Worm (Caenorhabditis elegans): Measurements from ENCODE around the gene ugt-66.
A peak's percentile ranks its signal among the peaks of the same experiment; 100 is the strongest.

The ugt-66 gene

ce11 chrIII:6208984-6209383 is 14.6 kb upstream of the ugt-66 start, which contains the start of gene C23G10.1:
TSS of gene C23G10.1 (plus strand) at chrIII:6209284.
- TF ChIP-seq mdl-1 (tag; optimal IDR thresholded peaks at IDR 0.05), result no peak
- TF ChIP-seq nhr-43 (tag; optimal IDR thresholded peaks at IDR 0.05; ENCODE audit: poor library complexity, severe bottlenecking), result no peak
- no peak for TF ChIP-seq unc-39 (tag; optimal IDR thresholded peaks at IDR 0.05)
- TF ChIP-seq ceh-28 (tag; optimal IDR thresholded peaks at IDR 0.05), result no peak
- TF ChIP-seq ceh-82 (tag; optimal IDR thresholded peaks at IDR 0.05), result no peak
- TF ChIP-seq nhr-11 (tag; optimal IDR thresholded peaks at IDR 0.05), result no peak
- no peak for TF ChIP-seq egl-5 (tag; optimal IDR thresholded peaks at IDR 0.05)
- no peak for TF ChIP-seq fkh-2 (tag; optimal IDR thresholded peaks at IDR 0.05)
- no peak for TF ChIP-seq lsy-12 (tag; optimal IDR thresholded peaks at IDR 0.05)
- no peak for TF ChIP-seq elt-2 (tag; optimal IDR thresholded peaks at IDR 0.05)
- TF ChIP-seq hmg-11 (tag; optimal IDR thresholded peaks at IDR 0.05), result no peak
- TF ChIP-seq nhr-23 (tag; optimal IDR thresholded peaks at IDR 0.05), result no peak
- no peak for TF ChIP-seq ama-1 (optimal IDR thresholded peaks at IDR 0.05)
- no peak for TF ChIP-seq pqm-1 (tag; optimal IDR thresholded peaks at IDR 0.05)
- no peak for TF ChIP-seq egl-27 (tag; optimal IDR thresholded peaks at IDR 0.05)
- no peak for TF ChIP-seq fos-1 (tag; optimal IDR thresholded peaks at IDR 0.05)
- TF ChIP-seq daf-12 (tag; optimal IDR thresholded peaks at IDR 0.05), result no peak
- TF ChIP-seq pha-4 (tag; optimal IDR thresholded peaks at IDR 0.05), result no peak
- TF ChIP-seq skn-1 (tag; optimal IDR thresholded peaks at IDR 0.05), result no peak

DNA sequence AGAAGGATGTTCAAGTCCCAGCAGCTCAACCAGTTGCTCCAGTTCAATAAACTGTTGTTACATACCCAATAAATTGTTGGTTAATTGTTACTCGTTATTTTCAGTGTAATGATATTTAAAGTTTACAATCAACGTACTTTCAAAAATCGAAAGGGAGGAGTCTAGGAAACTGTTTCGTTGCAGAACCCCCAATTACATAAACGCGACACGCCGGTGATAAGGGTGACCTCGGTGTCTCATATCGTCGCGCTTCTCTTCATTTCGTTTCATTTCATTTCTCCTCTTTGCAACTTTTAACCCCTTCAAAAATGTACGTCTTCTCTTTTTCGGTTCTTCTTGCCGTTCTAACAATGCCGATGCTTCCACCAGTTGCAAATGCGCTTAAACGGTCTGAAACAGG is 13.5 kb upstream of the ugt-66 start, which contains the start of gene C23G10.2:
TSS of gene C23G10.2 (plus strand) at position 184 of the 400 bp plus-strand sequence.
- TF ChIP-seq nhr-12 (tag; optimal IDR thresholded peaks at IDR 0.05) (no peak), lsy-12 (tag; optimal IDR thresholded peaks at IDR 0.05) (no peak), nhr-11 (tag; optimal IDR thresholded peaks at IDR 0.05) (no peak), nhr-77 (tag; optimal IDR thresholded peaks at IDR 0.05) (no peak), hmg-11 (tag; optimal IDR thresholded peaks at IDR 0.05) (no peak), elt-2 (tag; optimal IDR thresholded peaks at IDR 0.05) (peak; percentile 18), nhr-25 (tag; optimal IDR thresholded peaks at IDR 0.05) (peak; percentile 28), aly-2 (tag; optimal IDR thresholded peaks at IDR 0.05) (no peak)

ce11 chrIII:6207046-6207445 is 12.7 kb upstream of the ugt-66 start:
- TF ChIP-seq fkh-2 (tag; optimal IDR thresholded peaks at IDR 0.05) (no peak), ceh-28 (tag; optimal IDR thresholded peaks at IDR 0.05) (no peak), elt-2 (tag; optimal IDR thresholded peaks at IDR 0.05) (no peak), ZK546.5 (tag; optimal IDR thresholded peaks at IDR 0.05) (no peak), unc-39 (tag; optimal IDR thresholded peaks at IDR 0.05) (no peak), nhr-28 (tag; optimal IDR thresholded peaks at IDR 0.05) (no peak), snpc-4 (tag; optimal IDR thresholded peaks at IDR 0.05) (no peak), unc-62 (GFP tag; optimal IDR thresholded peaks at IDR 0.05) (no peak), ceh-9 (tag; optimal IDR thresholded peaks at IDR 0.05) (no peak), aly-2 (tag; optimal IDR thresholded peaks at IDR 0.05) (no peak), hmg-11 (tag; optimal IDR thresholded peaks at IDR 0.05) (no peak), pha-4 (tag; optimal IDR thresholded peaks at IDR 0.05) (no peak), lin-39 (tag; optimal IDR thresholded peaks at IDR 0.05) (no peak), egl-27 (tag; optimal IDR thresholded peaks at IDR 0.05) (no peak), nhr-67 (tag; optimal IDR thresholded peaks at IDR 0.05) (no peak), nhr-23 (tag; optimal IDR thresholded peaks at IDR 0.05) (no peak), eor-1 (tag; optimal IDR thresholded peaks at IDR 0.05) (no peak), nfya-1 (tag; optimal IDR thresholded peaks at IDR 0.05; ENCODE audit: insufficient read depth) (no peak), nhr-25 (tag; optimal IDR thresholded peaks at IDR 0.05) (no peak)

ce11 chrIII:6206161-6206853 is 11.9 kb upstream of the ugt-66 start, which contains the start of the genes sna-3 and rps-3:
TSS of gene sna-3 (minus strand) at chrIII:6206211.
TSS of gene rps-3 (plus strand) at chrIII:6206803.
- TF ChIP-seq ZK546.5 (tag; optimal IDR thresholded peaks at IDR 0.05) (no peak), ceh-28 (tag; optimal IDR thresholded peaks at IDR 0.05) (peak; percentile 57), ceh-82 (tag; optimal IDR thresholded peaks at IDR 0.05) (no peak), nhr-67 (tag; optimal IDR thresholded peaks at IDR 0.05) (no peak), nhr-23 (tag; optimal IDR thresholded peaks at IDR 0.05) (peak; percentile 76), R02D3.7 (tag; optimal IDR thresholded peaks at IDR 0.05) (peak; percentile 62), ztf-11 (tag; optimal IDR thresholded peaks at IDR 0.05) (no peak), fkh-2 (tag; optimal IDR thresholded peaks at IDR 0.05) (no peak), nhr-76 (tag; optimal IDR thresholded peaks at IDR 0.05) (no peak), elt-1 (tag; optimal IDR thresholded peaks at IDR 0.05) (no peak), pqm-1 (tag; optimal IDR thresholded peaks at IDR 0.05) (peak; percentile 65), pha-4 (tag; optimal IDR thresholded peaks at IDR 0.05) (peak; percentile 92), skn-1 (tag; optimal IDR thresholded peaks at IDR 0.05) (no peak), nhr-237 (tag; optimal IDR thresholded peaks at IDR 0.05) (no peak), nhr-25 (tag; optimal IDR thresholded peaks at IDR 0.05) (peak; percentile 83), unc-39 (tag; optimal IDR thresholded peaks at IDR 0.05) (no peak), elt-2 (tag; optimal IDR thresholded peaks at IDR 0.05) (peak; percentile 47), fos-1 (tag; optimal IDR thresholded peaks at IDR 0.05) (no peak), daf-12 (tag; optimal IDR thresholded peaks at IDR 0.05) (no peak), sea-2 (GFP tag; optimal IDR thresholded peaks at IDR 0.05) (no peak), lsy-12 (tag; optimal IDR thresholded peaks at IDR 0.05) (peak; percentile 29), fkh-10 (GFP tag; optimal IDR thresholded peaks at IDR 0.05) (no peak), nhr-77 (tag; optimal IDR thresholded peaks at IDR 0.05) (no peak), ceh-9 (tag; optimal IDR thresholded peaks at IDR 0.05) (no peak), nhr-28 (tag; optimal IDR thresholded peaks at IDR 0.05) (no peak), zag-1 (tag; optimal IDR thresholded peaks at IDR 0.05) (no peak), egl-5 (tag; optimal IDR thresholded peaks at IDR 0.05) (peak; percentile 34), jun-1 (tag; optimal IDR thresholded peaks at IDR 0.05) (peak; percentile 8), mml-1 (tag; optimal IDR thresholded peaks at IDR 0.05) (no peak), eor-1 (tag; optimal IDR thresholded peaks at IDR 0.05) (no peak), mdl-1 (tag; optimal IDR thresholded peaks at IDR 0.05) (no peak), unc-62 (GFP tag; optimal IDR thresholded peaks at IDR 0.05) (no peak)
